Fruit fly (Drosophila melanogaster) whole organism, embryonic: Measurements from ENCODE around the gene Sodq.

Experiments used
- Awh ChIP-seq: fragments of 200-800 bp; sonication (Bioruptor generic); IDR thresholded peaks from 2 replicates; pipeline ENCODE4, ENCODE4 v1.3.6; 2022; ENCODE audit warnings: missing biosample characterization, missing genetic modification characterization
- B-H1 ChIP-seq: fragments of 200-800 bp; sonication (Bioruptor generic); IDR thresholded peaks from 3 replicates; pipeline ENCODE4 v1.3.6; 2022; ENCODE audit warnings: missing biosample characterization, missing genetic modification characterization
- BtbVII ChIP-seq: fragments of 200-800 bp; sonication (Bioruptor generic); optimal IDR thresholded peaks from 3 replicates; lab custom pipeline; 2017; ENCODE audit warnings: missing biosample characterization, mild to moderate bottlenecking, missing genetic modification characterization
- CG10147 ChIP-seq: fragments of 200-800 bp; sonication (Bioruptor generic); optimal IDR thresholded peaks from 2 replicates; lab custom pipeline; 2019; ENCODE audit warnings: missing biosample characterization, mild to moderate bottlenecking, missing genetic modification characterization, moderate library complexity
- CG10267 ChIP-seq: fragments of 200-800 bp; sonication (Bioruptor generic); optimal IDR thresholded peaks from 2 replicates; lab custom pipeline; 2018; ENCODE audit warnings: missing biosample characterization, mild to moderate bottlenecking, missing genetic modification characterization, moderate library complexity
- CG10959 ChIP-seq: fragments of 200-800 bp; sonication (Bioruptor generic); IDR thresholded peaks from 2 replicates; pipeline ENCODE4 v1.3.6; 2022; ENCODE audit warnings: missing biosample characterization, missing genetic modification characterization
- CG11093 ChIP-seq: fragments of 200-800 bp; sonication (Bioruptor generic); IDR thresholded peaks from 3 replicates; pipeline ENCODE4 v1.3.6; 2022; ENCODE audit warnings: missing biosample characterization, missing genetic modification characterization
- CG11398 ChIP-seq: fragments of 200-800 bp; sonication (Bioruptor generic); optimal IDR thresholded peaks from 2 replicates; lab custom pipeline; 2016; ENCODE audit warnings: missing biosample characterization, missing genetic modification characterization
- CG12236 ChIP-seq: fragments of 200-800 bp; sonication (Bioruptor generic); optimal IDR thresholded peaks from 2 replicates; lab custom pipeline; 2016; ENCODE audit warnings: missing biosample characterization, missing genetic modification characterization
- CG12769 ChIP-seq: fragments of 200-800 bp; sonication (Bioruptor generic); optimal IDR thresholded peaks from 2 replicates; lab custom pipeline; 2019; ENCODE audit warnings: missing biosample characterization, mild to moderate bottlenecking, missing genetic modification characterization, moderate library complexity
- CG13624 ChIP-seq: fragments of 200-800 bp; sonication (Bioruptor generic); optimal IDR thresholded peaks from 2 replicates; lab custom pipeline; 2016; ENCODE audit warnings: missing biosample characterization, missing genetic modification characterization
- CG14050 ChIP-seq: fragments of 200-800 bp; sonication (Bioruptor generic); IDR thresholded peaks from 3 replicates; pipeline ENCODE4 v1.3.6; 2022; ENCODE audit warnings: missing biosample characterization, missing genetic modification characterization
- CG14965 ChIP-seq: fragments of 200-800 bp; sonication (Bioruptor generic); optimal IDR thresholded peaks from 2 replicates; lab custom pipeline; 2016; ENCODE audit warnings: missing biosample characterization, missing genetic modification characterization, borderline replicate concordance
- CG15696 ChIP-seq: fragments of 200-800 bp; sonication (Bioruptor generic); optimal IDR thresholded peaks from 2 replicates; lab custom pipeline; 2019; ENCODE audit warnings: missing biosample characterization, mild to moderate bottlenecking, missing genetic modification characterization, moderate library complexity
- CG17612 ChIP-seq: fragments of 200-800 bp; sonication (Bioruptor generic); IDR thresholded peaks from 2 replicates; pipeline ENCODE4 v1.3.6; 2022; ENCODE audit warnings: missing biosample characterization, missing genetic modification characterization
- CG3163 ChIP-seq: fragments of 200-800 bp; sonication (Bioruptor generic); optimal IDR thresholded peaks from 3 replicates; lab custom pipeline; 2016; ENCODE audit warnings: missing biosample characterization, missing genetic modification characterization
- CG43689 ChIP-seq: fragments of 200-800 bp; sonication (Bioruptor generic); IDR thresholded peaks from 2 replicates; pipeline ENCODE4 v1.3.6; 2022; ENCODE audit warnings: missing biosample characterization, missing genetic modification characterization
- CG4730 ChIP-seq: fragments of 200-800 bp; sonication (Bioruptor generic); IDR thresholded peaks from 2 replicates; pipeline ENCODE4 v1.3.6; 2022; ENCODE audit warnings: missing biosample characterization, missing genetic modification characterization
- CG6254 ChIP-seq: fragments of 200-800 bp; sonication (Bioruptor generic); optimal IDR thresholded peaks from 3 replicates; lab custom pipeline; 2017; ENCODE audit warnings: mild to moderate bottlenecking, missing biosample characterization, missing genetic modification reagents, missing genetic modification characterization
- CG6791 ChIP-seq: fragments of 200-800 bp; sonication (Bioruptor generic); IDR thresholded peaks from 3 replicates; pipeline ENCODE4 v1.3.6; 2022; ENCODE audit warnings: missing biosample characterization, missing genetic modification characterization; ENCODE audit not compliant: partially characterized antibody
- CG7556 ChIP-seq: fragments of 200-800 bp; sonication (Bioruptor generic); optimal IDR thresholded peaks from 2 replicates; lab custom pipeline; 2017; ENCODE audit warnings: missing biosample characterization, mild to moderate bottlenecking, missing genetic modification characterization
- CG9437 ChIP-seq: fragments of 200-800 bp; sonication (Bioruptor generic); optimal IDR thresholded peaks from 2 replicates; lab custom pipeline; 2018; ENCODE audit warnings: missing biosample characterization, mild to moderate bottlenecking, missing genetic modification characterization
- CkIIα-i1 ChIP-seq: fragments of 200-800 bp; sonication (Bioruptor generic); IDR thresholded peaks from 2 replicates; pipeline ENCODE4 v1.3.6; 2022; ENCODE audit warnings: missing biosample characterization, missing genetic modification characterization
- CrebB ChIP-seq: fragments of 200-800 bp; sonication (Bioruptor generic); optimal IDR thresholded peaks from 3 replicates; lab custom pipeline; 2018; ENCODE audit warnings: missing biosample characterization, mild to moderate bottlenecking, missing genetic modification characterization
- Dek ChIP-seq: fragments of 200-800 bp; sonication (Bioruptor generic); optimal IDR thresholded peaks from 3 replicates; lab custom pipeline; 2019; ENCODE audit warnings: missing biosample characterization, mild to moderate bottlenecking, missing genetic modification characterization, moderate library complexity
- Dip3 ChIP-seq: fragments of 200-800 bp; sonication (Bioruptor generic); optimal IDR thresholded peaks from 3 replicates; lab custom pipeline; 2016; ENCODE audit warnings: missing biosample characterization, missing genetic modification characterization
- Doc3 ChIP-seq: fragments of 200-800 bp; sonication (Bioruptor generic); IDR thresholded peaks from 3 replicates; pipeline ENCODE4 v1.3.6; 2022; ENCODE audit warnings: missing biosample characterization, missing genetic modification characterization; ENCODE audit not compliant: partially characterized antibody
- Ravus ChIP-seq: fragments of 200-800 bp; sonication (Bioruptor generic); IDR thresholded peaks from 2 replicates; pipeline ENCODE4 v1.3.6; 2022; ENCODE audit warnings: missing biosample characterization, missing genetic modification characterization
- Side ChIP-seq: fragments of 200-800 bp; sonication (Bioruptor generic); optimal IDR thresholded peaks from 2 replicates; lab custom pipeline; 2016; ENCODE audit warnings: missing biosample characterization, missing genetic modification characterization
- Vsx1 ChIP-seq: fragments of 200-800 bp; sonication (Bioruptor generic); optimal IDR thresholded peaks from 2 replicates; lab custom pipeline; 2017; ENCODE audit warnings: missing biosample characterization, mild to moderate bottlenecking, missing genetic modification characterization, missing genetic modification reagents
- al ChIP-seq: fragments of 200-800 bp; sonication (Bioruptor generic); IDR thresholded peaks from 2 replicates; pipeline ENCODE4 v1.3.6; 2022; ENCODE audit warnings: missing biosample characterization, missing genetic modification characterization
- ash1 ChIP-seq: fragments of 200-800 bp; sonication (Bioruptor generic); optimal IDR thresholded peaks from 2 replicates; lab custom pipeline; 2018; ENCODE audit warnings: missing biosample characterization, mild to moderate bottlenecking, missing genetic modification characterization
- bowl ChIP-seq: fragments of 200-800 bp; sonication (Bioruptor generic); IDR thresholded peaks from 2 replicates; pipeline ENCODE4 v1.3.6; 2022; ENCODE audit warnings: missing biosample characterization, missing genetic modification characterization
- chn ChIP-seq: fragments of 200-800 bp; sonication (Bioruptor generic); optimal IDR thresholded peaks from 2 replicates; lab custom pipeline; 2016; ENCODE audit warnings: missing biosample characterization, missing genetic modification characterization
- ci ChIP-seq: fragments of 200-800 bp; sonication (Bioruptor generic); IDR thresholded peaks from 3 replicates; pipeline ENCODE4 v1.3.6; 2022; ENCODE audit warnings: missing biosample characterization, missing genetic modification characterization
- crp ChIP-seq, 2 experiments: fragments of 200-800 bp; sonication (Bioruptor generic); optimal IDR thresholded peaks; 2 replicates in 1 of 2; 3 replicates in 1 of 2; lab custom pipeline; 2017; ENCODE audit warnings: missing biosample characterization in 2 of 2, missing genetic modification characterization in 2 of 2, mild to moderate bottlenecking in 1 of 2, moderate library complexity in 1 of 2
- dmrt11E ChIP-seq: fragments of 200-800 bp; sonication (Bioruptor generic); optimal IDR thresholded peaks from 3 replicates; lab custom pipeline; 2018; ENCODE audit warnings: missing biosample characterization, mild to moderate bottlenecking, missing genetic modification characterization, moderate library complexity
- gfzf ChIP-seq: fragments of 200-800 bp; sonication (Bioruptor generic); optimal IDR thresholded peaks from 2 replicates; lab custom pipeline; 2016; ENCODE audit warnings: missing biosample characterization, mild to moderate bottlenecking, missing genetic modification characterization, moderate library complexity
- grau ChIP-seq: fragments of 200-800 bp; optimal IDR thresholded peaks from 3 replicates; lab custom pipeline; 2019; ENCODE audit warnings: missing biosample characterization, mild to moderate bottlenecking, missing genetic modification characterization, moderate library complexity
- gro ChIP-seq: fragments of 200-800 bp; sonication (Bioruptor generic); optimal IDR thresholded peaks from 2 replicates; lab custom pipeline; 2016; ENCODE audit warnings: missing biosample characterization, missing genetic modification characterization
- ham ChIP-seq: fragments of 200-800 bp; sonication (Bioruptor generic); IDR thresholded peaks from 2 replicates; pipeline ENCODE4 v1.3.6; 2022; ENCODE audit warnings: missing biosample characterization, missing genetic modification characterization
- her ChIP-seq: fragments of 200-800 bp; sonication (Bioruptor generic); optimal IDR thresholded peaks from 2 replicates; lab custom pipeline; 2016; ENCODE audit warnings: missing biosample characterization, missing genetic modification characterization
- nerfin-1 ChIP-seq: fragments of 200-800 bp; sonication (Bioruptor generic); optimal IDR thresholded peaks from 3 replicates; lab custom pipeline; 2019; ENCODE audit warnings: missing biosample characterization, mild to moderate bottlenecking, missing genetic modification characterization, moderate library complexity
- nerfin-2 ChIP-seq: fragments of 200-800 bp; sonication (Bioruptor generic); IDR thresholded peaks from 2 replicates; pipeline ENCODE4 v1.3.6; 2022; ENCODE audit warnings: missing biosample characterization, missing genetic modification characterization; ENCODE audit not compliant: partially characterized antibody
- org-1 ChIP-seq: fragments of 200-800 bp; sonication (Bioruptor generic); optimal IDR thresholded peaks from 2 replicates; lab custom pipeline; 2017; ENCODE audit warnings: missing biosample characterization, missing genetic modification characterization
- pb ChIP-seq: fragments of 200-800 bp; sonication (Bioruptor generic); optimal IDR thresholded peaks from 3 replicates; lab custom pipeline; 2016; ENCODE audit warnings: missing biosample characterization, missing genetic modification characterization
- repo ChIP-seq: fragments of 200-800 bp; sonication (Bioruptor generic); optimal IDR thresholded peaks from 2 replicates; lab custom pipeline; 2016; ENCODE audit warnings: missing biosample characterization, missing genetic modification characterization
- tll ChIP-seq, 2 experiments: fragments of 200-800 bp in 1 of 2; fragments of >200 bp in 1 of 2; sonication (Bioruptor generic) in 1 of 2; optimal IDR thresholded peaks; 2 replicates each; lab custom pipeline; 2017 to 2019; ENCODE audit warnings: missing biosample characterization in 2 of 2, missing genetic modification characterization in 2 of 2, mild to moderate bottlenecking in 1 of 2, moderate library complexity in 1 of 2
- usp ChIP-seq: fragments of >200 bp; optimal IDR thresholded peaks from 2 replicates; lab custom pipeline; 2017; ENCODE audit warnings: missing biosample characterization, missing genetic modification characterization
- wdn ChIP-seq: fragments of 200-800 bp; sonication (Bioruptor generic); IDR thresholded peaks from 2 replicates; pipeline ENCODE4 v1.3.6; 2022; ENCODE audit warnings: missing biosample characterization, missing genetic modification characterization

The Sodq gene

DNA sequence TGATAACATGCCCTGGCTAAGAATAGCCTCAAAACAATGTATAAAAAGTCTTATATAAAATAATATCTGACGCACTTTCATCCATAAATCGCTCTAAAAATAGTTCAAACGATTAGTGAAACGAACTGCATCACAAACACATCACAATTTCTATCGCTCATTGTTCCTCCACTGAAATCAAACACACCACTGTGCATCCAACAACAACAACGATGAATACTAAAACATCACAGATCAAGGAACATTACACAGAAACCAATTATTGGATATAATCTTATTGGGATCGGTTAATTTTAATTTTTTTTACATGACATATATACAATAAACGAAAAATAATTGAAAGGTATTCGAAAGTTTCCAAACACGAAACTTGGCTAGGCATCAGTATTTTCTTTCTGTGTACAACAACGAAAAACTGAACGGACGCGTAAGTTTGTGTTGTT is 16.3 kb upstream of the Sodq start (continued):
- TF ChIP-seq CG4730 (GFP tag; lab: Robert Waterston, UW) (peak; percentile 74), gfzf (no peak), CG15696 (peak; percentile 25), B-H1 (GFP tag; lab: Robert Waterston, UW) (peak; percentile 76), CG3163 (no peak), CG6791 (no peak), gro (GFP tag; lab: Kevin White, UChicago) (peak; percentile 34), Dek (tag; lab: Kevin White, UChicago) (peak; percentile 32), CrebB (peak; percentile 58), CG10267 (peak; percentile 74), Side (GFP tag; lab: Kevin White, UChicago) (peak; percentile 43), Doc3 (GFP tag; lab: Robert Waterston, UW) (no peak), CG17612 (GFP tag; lab: Robert Waterston, UW) (no peak), CG14965 (GFP tag; lab: Kevin White, UChicago) (no peak), usp (GFP tag; lab: Kevin White, UChicago) (no peak), CG10147 (peak; percentile 41), CG43689 (GFP tag; lab: Robert Waterston, UW) (no peak), repo (GFP tag; lab: Kevin White, UChicago) (peak; percentile 5), grau (tag; lab: Kevin White, UChicago) (peak; percentile 84), CG12236 (GFP tag; lab: Kevin White, UChicago) (peak; percentile 25), nerfin-2 (GFP tag; lab: Robert Waterston, UW) (no peak), chn (GFP tag; lab: Kevin White, UChicago) (peak; percentile 71), CkIIα-i1 (no peak), bowl (GFP tag; lab: Robert Waterston, UW) (0 out of 2 replicates have a peak, but pooled peaks have one; percentile 43), CG7556 (GFP tag; lab: Kevin White, UChicago) (peak; percentile 53), Vsx1 (no peak), BtbVII (GFP tag; lab: Kevin White, UChicago) (no peak), Ravus (GFP tag; lab: Robert Waterston, UW) (peak; percentile 16; the same call in 1 of the 2 replicates), tll (GFP tag; optimal IDR thresholded peaks at IDR 0.05; lab: Kevin White, UChicago) (no peak), CG6254 (GFP tag; lab: Kevin White, UChicago) (peak; percentile 63), CG12769 (tag; lab: Kevin White, UChicago) (peak; percentile 90), CG13624 (peak; percentile 71), CG11093 (GFP tag; lab: Robert Waterston, UW) (peak; percentile 60; the same call in 2 of the 3 replicates), CG14050 (peak; percentile 65), her (no peak), CG10959 (no peak; the same call in 1 of the 2 replicates), org-1 (GFP tag; lab: Kevin White, UChicago) (peak; percentile 32), wdn (GFP tag; lab: Robert Waterston, UW) (no peak), crp (GFP tag; optimal IDR thresholded peaks at IDR 0.05; lab: Kevin White, UChicago) (no peak), CG9437 (GFP tag; lab: Kevin White, UChicago) (peak; percentile 77), nerfin-1 (peak; percentile 72), pb (GFP tag; lab: Kevin White, UChicago) (peak; percentile 56), dmrt11E (tag; lab: Kevin White, UChicago) (peak; percentile 80), al (GFP tag; lab: Robert Waterston, UW) (peak; percentile 70; the same call in 1 of the 2 replicates), Dip3 (GFP tag; lab: Kevin White, UChicago) (peak; percentile 64), ham (GFP tag; lab: Robert Waterston, UW) (no peak), ci (GFP tag; lab: Robert Waterston, UW) (peak; percentile 86; the same call in 2 of the 3 replicates), CG11398 (GFP tag; lab: Kevin White, UChicago) (peak; percentile 13), ash1 (no peak), Awh (peak; percentile 88)
